Worm (Caenorhabditis elegans) whole organism, late embryonic: ENCODE measurements around the gene mab-7.

Experiments
- che-1 ChIP-seq: sonication (generic microtip); optimal IDR thresholded peaks from 2 replicates; lab custom pipeline; 2016; ENCODE audit warnings: mild to moderate bottlenecking, missing genetic modification characterization, missing compliant biosample characterization
- elt-2 ChIP-seq: sonication (generic microtip); optimal IDR thresholded peaks from 2 replicates; lab custom pipeline; 2016; ENCODE audit warnings: missing genetic modification reagents, missing genetic modification characterization, missing compliant biosample characterization
- nhr-11 ChIP-seq: fragments of 150-350 bp; optimal IDR thresholded peaks from 2 replicates; lab custom pipeline; 2014; ENCODE audit warnings: missing biosample characterization, missing genetic modification characterization
- tbx-2 ChIP-seq: sonication (generic microtip); optimal IDR thresholded peaks from 2 replicates; lab custom pipeline; 2016; ENCODE audit warnings: missing genetic modification characterization, missing compliant biosample characterization

DNA sequence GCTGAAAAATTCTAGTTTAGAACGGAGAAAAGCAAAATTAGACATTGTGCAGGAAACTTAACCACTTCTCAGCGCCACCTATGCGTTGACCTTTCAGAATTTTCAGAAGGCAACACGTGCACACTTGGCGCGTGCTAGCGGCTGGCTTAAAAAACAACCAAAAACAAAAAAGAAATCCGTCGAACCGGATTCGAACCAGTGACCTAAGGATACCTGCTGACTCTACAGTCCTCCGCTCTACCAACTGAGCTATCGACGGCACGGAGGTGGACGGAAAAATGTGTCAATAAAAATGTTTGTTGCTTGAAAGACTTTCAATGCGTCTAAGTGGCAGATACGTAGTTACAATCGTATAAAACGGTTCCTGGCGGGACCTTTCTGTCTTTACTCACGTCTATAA, 32.6 kb downstream of the mab-7 start:
- TF ChIP-seq nhr-11 (tag; lab: Kevin White, UChicago) (no peak), elt-2 (tag; lab: Kevin White, UChicago) (no peak), tbx-2 (tag; lab: Kevin White, UChicago) (no peak), che-1 (tag; lab: Kevin White, UChicago) (no peak)
